Fruit fly (Drosophila melanogaster) whole organism, embryonic: Measurements from ENCODE around the gene Snx1.

Source experiments
- Ada2b ChIP-seq: fragments of 200-800 bp; sonication (Bioruptor generic); IDR thresholded peaks from 2 replicates; pipeline ENCODE4 v1.3.6; 2022; ENCODE audit warnings: missing biosample characterization, missing genetic modification characterization
- Antp ChIP-seq: fragments of 200-800 bp; sonication (Bioruptor generic); optimal IDR thresholded peaks from 3 replicates; lab custom pipeline; 2016; ENCODE audit warnings: missing biosample characterization, missing genetic modification characterization
- BtbVII ChIP-seq: fragments of 200-800 bp; sonication (Bioruptor generic); optimal IDR thresholded peaks from 3 replicates; lab custom pipeline; 2017; ENCODE audit warnings: missing biosample characterization, mild to moderate bottlenecking, missing genetic modification characterization
- Bteb2 ChIP-seq: fragments of 200-800 bp; sonication (Bioruptor generic); optimal IDR thresholded peaks from 2 replicates; lab custom pipeline; 2016; ENCODE audit warnings: missing biosample characterization, missing genetic modification characterization
- CG11695 ChIP-seq: fragments of 200-800 bp; sonication (Bioruptor generic); IDR thresholded peaks from 3 replicates; pipeline ENCODE4 v1.3.6; 2022; ENCODE audit warnings: missing biosample characterization, missing genetic modification characterization
- CG12104 ChIP-seq: fragments of 200-800 bp; sonication (Bioruptor generic); optimal IDR thresholded peaks from 3 replicates; lab custom pipeline; 2016; ENCODE audit warnings: missing biosample characterization, missing genetic modification characterization
- CG12219 ChIP-seq: fragments of 200-800 bp; sonication (Bioruptor generic); optimal IDR thresholded peaks from 3 replicates; lab custom pipeline; 2018; ENCODE audit warnings: missing biosample characterization, mild to moderate bottlenecking, missing genetic modification characterization
- CG12236 ChIP-seq: fragments of 200-800 bp; sonication (Bioruptor generic); optimal IDR thresholded peaks from 2 replicates; lab custom pipeline; 2016; ENCODE audit warnings: missing biosample characterization, missing genetic modification characterization
- CG1233 ChIP-seq: fragments of 200-800 bp; sonication (Bioruptor generic); optimal IDR thresholded peaks from 4 replicates; lab custom pipeline; 2018; ENCODE audit warnings: missing biosample characterization, mild to moderate bottlenecking, missing genetic modification characterization
- CG17385 ChIP-seq: fragments of 200-800 bp; sonication (Bioruptor generic); optimal IDR thresholded peaks from 3 replicates; lab custom pipeline; 2018; ENCODE audit warnings: missing biosample characterization, mild to moderate bottlenecking, missing genetic modification characterization
- CG18262 ChIP-seq: fragments of 200-800 bp; optimal IDR thresholded peaks from 3 replicates; lab custom pipeline; 2019; ENCODE audit warnings: missing biosample characterization, mild to moderate bottlenecking, missing genetic modification characterization, moderate library complexity
- CG18619 ChIP-seq: fragments of 200-800 bp; sonication (Bioruptor generic); optimal IDR thresholded peaks from 3 replicates; lab custom pipeline; 2017; ENCODE audit warnings: missing biosample characterization, mild to moderate bottlenecking, missing genetic modification characterization
- CG30403 ChIP-seq: fragments of 200-800 bp; sonication (Bioruptor generic); optimal IDR thresholded peaks from 3 replicates; lab custom pipeline; 2016; ENCODE audit warnings: missing biosample characterization, missing genetic modification characterization
- CG33213 ChIP-seq: fragments of 200-800 bp; sonication (Bioruptor generic); optimal IDR thresholded peaks from 3 replicates; lab custom pipeline; 2016; ENCODE audit warnings: missing biosample characterization, missing genetic modification characterization
- CG4424 ChIP-seq: fragments of 200-800 bp; sonication (Bioruptor generic); optimal IDR thresholded peaks from 3 replicates; lab custom pipeline; 2016; ENCODE audit warnings: missing biosample characterization, missing genetic modification characterization
- CG6689 ChIP-seq: fragments of 200-800 bp; sonication (Bioruptor generic); IDR thresholded peaks from 2 replicates; pipeline ENCODE4 v1.3.6; 2022; ENCODE audit warnings: missing biosample characterization, missing genetic modification characterization
- CG7372 ChIP-seq: fragments of 200-800 bp; sonication (Bioruptor generic); IDR thresholded peaks from 2 replicates; pipeline ENCODE4 v1.3.6; 2022; ENCODE audit warnings: missing biosample characterization, missing genetic modification characterization
- CG7556 ChIP-seq: fragments of 200-800 bp; sonication (Bioruptor generic); optimal IDR thresholded peaks from 2 replicates; lab custom pipeline; 2017; ENCODE audit warnings: missing biosample characterization, mild to moderate bottlenecking, missing genetic modification characterization
- CG7745 ChIP-seq: fragments of 200-800 bp; sonication (Bioruptor generic); optimal IDR thresholded peaks from 2 replicates; lab custom pipeline; 2018; ENCODE audit warnings: missing biosample characterization, mild to moderate bottlenecking, missing genetic modification characterization, moderate library complexity
- CG7963 ChIP-seq: fragments of 200-800 bp; sonication (Bioruptor generic); IDR thresholded peaks from 3 replicates; pipeline ENCODE4 v1.3.6; 2022; ENCODE audit warnings: missing biosample characterization, missing genetic modification characterization; ENCODE audit not compliant: partially characterized antibody
- CG8089 ChIP-seq: fragments of 200-800 bp; sonication (Bioruptor generic); optimal IDR thresholded peaks from 3 replicates; lab custom pipeline; 2016; ENCODE audit warnings: missing biosample characterization, missing genetic modification characterization
- CG8281 ChIP-seq: fragments of 200-800 bp; sonication (Bioruptor generic); optimal IDR thresholded peaks from 2 replicates; lab custom pipeline; 2018; ENCODE audit warnings: missing biosample characterization, mild to moderate bottlenecking, missing genetic modification characterization, moderate library complexity
- CG9817 ChIP-seq: fragments of 200-800 bp; sonication (Bioruptor generic); optimal IDR thresholded peaks from 2 replicates; lab custom pipeline; 2018; ENCODE audit warnings: missing biosample characterization, mild to moderate bottlenecking, missing genetic modification characterization, moderate library complexity
- CG9932 ChIP-seq: fragments of 200-800 bp; sonication (Bioruptor generic); IDR thresholded peaks from 2 replicates; pipeline ENCODE4 v1.3.6; 2022; ENCODE audit warnings: missing biosample characterization, missing genetic modification characterization
- CTCF ChIP-seq: fragments of 200-800 bp; sonication (Bioruptor generic); optimal IDR thresholded peaks from 2 replicates; lab custom pipeline; 2017; ENCODE audit warnings: missing biosample characterization, mild to moderate bottlenecking, missing genetic modification characterization, moderate library complexity
- D19B ChIP-seq: fragments of 200-800 bp; sonication (Bioruptor generic); optimal IDR thresholded peaks from 2 replicates; lab custom pipeline; 2017; ENCODE audit warnings: missing biosample characterization, mild to moderate bottlenecking, missing genetic modification characterization
- Doc3 ChIP-seq: fragments of 200-800 bp; sonication (Bioruptor generic); IDR thresholded peaks from 3 replicates; pipeline ENCODE4 v1.3.6; 2022; ENCODE audit warnings: missing biosample characterization, missing genetic modification characterization; ENCODE audit not compliant: partially characterized antibody
- Elba2 ChIP-seq: fragments of 200-800 bp; sonication (Bioruptor generic); optimal IDR thresholded peaks from 3 replicates; lab custom pipeline; 2016; ENCODE audit warnings: missing biosample characterization, missing genetic modification characterization
- HHEX ChIP-seq: fragments of 200-800 bp; sonication (Bioruptor generic); optimal IDR thresholded peaks from 3 replicates; lab custom pipeline; 2017; ENCODE audit warnings: missing biosample characterization, mild to moderate bottlenecking, missing genetic modification characterization, missing genetic modification reagents
- Hr3 ChIP-seq: fragments of 200-800 bp; sonication (Bioruptor generic); optimal IDR thresholded peaks from 3 replicates; lab custom pipeline; 2016; ENCODE audit warnings: missing biosample characterization, missing genetic modification characterization
- Mes4 ChIP-seq: fragments of 200-800 bp; sonication (Bioruptor generic); optimal IDR thresholded peaks from 2 replicates; lab custom pipeline; 2016; ENCODE audit warnings: missing biosample characterization, missing genetic modification characterization
- Side ChIP-seq: fragments of 200-800 bp; sonication (Bioruptor generic); optimal IDR thresholded peaks from 2 replicates; lab custom pipeline; 2016; ENCODE audit warnings: missing biosample characterization, missing genetic modification characterization
- abd-A ChIP-seq: fragments of 200-800 bp; sonication (Bioruptor generic); optimal IDR thresholded peaks from 3 replicates; lab custom pipeline; 2019; ENCODE audit warnings: missing biosample characterization, mild to moderate bottlenecking, missing genetic modification characterization, moderate library complexity
- cad ChIP-seq: fragments of >200 bp; optimal IDR thresholded peaks from 2 replicates; lab custom pipeline; 2017; ENCODE audit warnings: missing biosample characterization, missing genetic modification characterization
- chinmo ChIP-seq: fragments of 200-800 bp; sonication (Bioruptor generic); IDR thresholded peaks from 4 replicates; pipeline ENCODE4 v1.3.6; 2022; ENCODE audit warnings: missing biosample characterization, missing genetic modification characterization; ENCODE audit not compliant: partially characterized antibody
- da ChIP-seq: fragments of 200-800 bp; sonication (Bioruptor generic); optimal IDR thresholded peaks from 2 replicates; lab custom pipeline; 2016; ENCODE audit warnings: missing biosample characterization, missing genetic modification characterization
- dm ChIP-seq: fragments of 200-800 bp; sonication (Bioruptor generic); optimal IDR thresholded peaks from 3 replicates; lab custom pipeline; 2016; ENCODE audit warnings: missing biosample characterization, missing genetic modification characterization
- emc ChIP-seq: fragments of 200-800 bp; sonication (Bioruptor generic); optimal IDR thresholded peaks from 2 replicates; lab custom pipeline; 2016; ENCODE audit warnings: missing biosample characterization, missing genetic modification characterization
- fd102C ChIP-seq: fragments of 200-800 bp; sonication (Bioruptor generic); optimal IDR thresholded peaks from 2 replicates; lab custom pipeline; 2018; ENCODE audit warnings: missing biosample characterization, mild to moderate bottlenecking, missing genetic modification characterization, moderate library complexity
- h ChIP-seq: fragments of >200 bp; optimal IDR thresholded peaks from 2 replicates; lab custom pipeline; 2017
- ham ChIP-seq: fragments of 200-800 bp; sonication (Bioruptor generic); IDR thresholded peaks from 2 replicates; pipeline ENCODE4 v1.3.6; 2022; ENCODE audit warnings: missing biosample characterization, missing genetic modification characterization
- ind ChIP-seq: fragments of 200-800 bp; sonication (Bioruptor generic); optimal IDR thresholded peaks from 3 replicates; lab custom pipeline; 2016; ENCODE audit warnings: missing biosample characterization, missing genetic modification characterization
- pnt ChIP-seq: fragments of 200-800 bp; sonication (Bioruptor generic); optimal IDR thresholded peaks from 3 replicates; lab custom pipeline; 2016; ENCODE audit warnings: missing biosample characterization, missing genetic modification characterization
- run ChIP-seq: fragments of 200-800 bp; sonication (Bioruptor generic); optimal IDR thresholded peaks from 3 replicates; lab custom pipeline; 2018; ENCODE audit warnings: missing biosample characterization, mild to moderate bottlenecking, missing genetic modification characterization
- sima ChIP-seq: fragments of 200-800 bp; sonication (Bioruptor generic); optimal IDR thresholded peaks from 2 replicates; lab custom pipeline; 2016; ENCODE audit warnings: missing biosample characterization, missing genetic modification characterization
- tin ChIP-seq: fragments of 200-800 bp; sonication (Bioruptor generic); optimal IDR thresholded peaks from 3 replicates; lab custom pipeline; 2016; ENCODE audit warnings: missing biosample characterization, missing genetic modification characterization
- tio ChIP-seq: fragments of 200-800 bp; sonication (Bioruptor generic); optimal IDR thresholded peaks from 2 replicates; lab custom pipeline; 2017; ENCODE audit warnings: missing biosample characterization, missing genetic modification characterization, inconsistent platforms
- toy ChIP-seq: fragments of 200-800 bp; sonication (Bioruptor generic); IDR thresholded peaks from 2 replicates; pipeline ENCODE4 v1.3.6; 2022; ENCODE audit warnings: missing biosample characterization, missing genetic modification characterization
- tup ChIP-seq: fragments of 200-800 bp; sonication (Bioruptor generic); optimal IDR thresholded peaks from 2 replicates; lab custom pipeline; 2016; ENCODE audit warnings: missing biosample characterization, mild to moderate bottlenecking, missing genetic modification characterization, moderate library complexity
- vvl ChIP-seq: fragments of 200-800 bp; sonication (Bioruptor generic); IDR thresholded peaks from 2 replicates; pipeline ENCODE4 v1.3.6; 2022; ENCODE audit warnings: missing biosample characterization, missing genetic modification characterization

Snx1 gene

dm6 chr2L:3478034-3478880 lies 28.8 kb downstream of the Snx1 start, which contains the start of gene Thor (continued):
- TF ChIP-seq CG12236 (peak; percentile 46), CG17385 (peak; percentile 63), ham (GFP tag; lab: Robert Waterston, UW) (no peak; the same call in 1 of the 2 replicates), Elba2 (GFP tag; lab: Kevin White, UChicago) (no peak), CG12219 (GFP tag; lab: Kevin White, UChicago) (peak; percentile 34), h (no peak), CG12104 (peak; percentile 7), CG9817 (peak; percentile 26), Doc3 (GFP tag; lab: Robert Waterston, UW) (no peak), Side (GFP tag; lab: Kevin White, UChicago) (peak; percentile 87), CG33213 (GFP tag; lab: Kevin White, UChicago) (peak; percentile 67), CG7745 (tag; lab: Kevin White, UChicago) (no peak), fd102C (no peak), CG9932 (GFP tag; lab: Robert Waterston, UW) (peak; percentile 71), tup (GFP tag; lab: Kevin White, UChicago) (peak; percentile 63), Bteb2 (GFP tag; lab: Kevin White, UChicago) (peak; percentile 72), CG8281 (no peak), CG18262 (tag; lab: Kevin White, UChicago) (peak; percentile 44), CG7556 (GFP tag; lab: Kevin White, UChicago) (peak; percentile 59), CG7963 (no peak), Antp (GFP tag; lab: Kevin White, UChicago) (peak; percentile 78), abd-A (tag; lab: Kevin White, UChicago) (peak; percentile 77), da (GFP tag; lab: Kevin White, UChicago) (no peak), CG18619 (GFP tag; lab: Kevin White, UChicago) (peak; percentile 67), BtbVII (peak; percentile 81), pnt (GFP tag; lab: Kevin White, UChicago) (peak; percentile 26), Mes4 (GFP tag; lab: Kevin White, UChicago) (peak; percentile 52), CTCF (GFP tag; lab: Kevin White, UChicago) (peak; percentile 29), Ada2b (GFP tag; lab: Robert Waterston, UW) (peak; percentile 44), CG6689 (GFP tag; lab: Robert Waterston, UW) (no peak), toy (GFP tag; lab: Robert Waterston, UW) (peak; percentile 61; the same call in 1 of the 2 replicates), CG1233 (GFP tag; lab: Kevin White, UChicago) (peak; percentile 70), cad (GFP tag; lab: Kevin White, UChicago) (no peak), CG30403 (GFP tag; lab: Kevin White, UChicago) (peak; percentile 26), run (tag; lab: Kevin White, UChicago) (no peak), Hr3 (GFP tag; lab: Kevin White, UChicago) (peak; percentile 13), ind (no peak), D19B (GFP tag; lab: Kevin White, UChicago) (no peak), vvl (GFP tag; lab: Robert Waterston, UW) (peak; percentile 87), CG7372 (GFP tag; lab: Robert Waterston, UW) (peak; percentile 13; the same call in 1 of the 2 replicates), tin (GFP tag; lab: Kevin White, UChicago) (peak; percentile 51), CG4424 (GFP tag; lab: Kevin White, UChicago) (peak; percentile 40), HHEX (GFP tag; lab: Kevin White, UChicago) (peak; percentile 78), chinmo (GFP tag; lab: Robert Waterston, UW) (peak; percentile 98; the same call in 3 of the 4 replicates), CG11695 (GFP tag; lab: Robert Waterston, UW) (peak; percentile 57; the same call in 1 of the 3 replicates), dm (GFP tag; lab: Kevin White, UChicago) (peak; percentile 56), sima (GFP tag; lab: Kevin White, UChicago) (no peak), emc (peak; percentile 25), CG8089 (GFP tag; lab: Kevin White, UChicago) (peak; percentile 45), tio (GFP tag; lab: Kevin White, UChicago) (no peak)
